Worm (Caenorhabditis elegans): ENCODE measurements around the gene npr-18.
A peak's percentile ranks its signal among the peaks of the same experiment; 100 is the strongest.

The npr-18 gene

DNA sequence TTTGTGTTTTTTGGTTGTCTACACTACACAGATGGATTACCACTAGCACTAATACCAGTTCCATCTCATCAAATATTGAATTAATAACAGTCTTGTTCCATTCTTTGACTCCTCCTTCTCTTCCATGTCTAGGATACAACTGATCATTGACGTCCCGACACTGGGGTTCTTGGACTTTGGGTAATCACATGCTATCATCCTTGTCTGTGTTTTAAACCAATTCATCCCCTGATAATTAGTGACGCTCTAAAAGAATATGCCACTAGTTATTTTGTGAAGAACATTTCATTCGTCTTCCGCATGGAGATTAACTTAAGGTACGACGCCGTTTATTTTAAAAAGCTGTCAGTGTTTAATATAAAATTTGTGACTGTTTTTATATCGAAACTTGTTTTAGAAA is at the start of gene npr-18:
npr-18 (plus strand) TSS at position 301 of the 400 bp plus-strand sequence.
- TF ChIP-seq W03F9.2 (tag; optimal IDR thresholded peaks at IDR 0.05) (no peak), dao-5 (tag; optimal IDR thresholded peaks at IDR 0.05) (no peak), him-1 (tag; optimal IDR thresholded peaks at IDR 0.05) (no peak)

DNA sequence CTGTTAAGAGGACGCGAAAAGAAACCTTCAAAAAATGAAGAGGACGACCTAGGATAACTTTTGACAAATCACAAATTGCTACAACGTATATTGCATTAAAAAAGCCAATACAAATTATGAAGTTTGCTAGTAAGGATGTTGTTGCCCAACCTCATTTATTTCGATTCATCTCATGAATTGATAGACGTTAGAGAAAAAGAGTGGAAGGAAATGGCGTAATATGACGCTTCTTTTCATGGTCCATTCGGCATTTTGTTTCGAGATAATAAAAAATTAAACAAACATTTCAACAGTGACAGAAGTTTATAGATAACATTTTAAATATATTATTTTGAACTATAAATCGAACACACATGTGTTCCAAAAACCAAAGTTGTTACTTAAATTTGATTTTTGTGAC is 49.6 kb upstream of the npr-18 start:
- TF ChIP-seq him-1 (tag; optimal IDR thresholded peaks at IDR 0.05) (no peak), dao-5 (tag; optimal IDR thresholded peaks at IDR 0.05) (no peak), W03F9.2 (tag; optimal IDR thresholded peaks at IDR 0.05) (no peak)

DNA sequence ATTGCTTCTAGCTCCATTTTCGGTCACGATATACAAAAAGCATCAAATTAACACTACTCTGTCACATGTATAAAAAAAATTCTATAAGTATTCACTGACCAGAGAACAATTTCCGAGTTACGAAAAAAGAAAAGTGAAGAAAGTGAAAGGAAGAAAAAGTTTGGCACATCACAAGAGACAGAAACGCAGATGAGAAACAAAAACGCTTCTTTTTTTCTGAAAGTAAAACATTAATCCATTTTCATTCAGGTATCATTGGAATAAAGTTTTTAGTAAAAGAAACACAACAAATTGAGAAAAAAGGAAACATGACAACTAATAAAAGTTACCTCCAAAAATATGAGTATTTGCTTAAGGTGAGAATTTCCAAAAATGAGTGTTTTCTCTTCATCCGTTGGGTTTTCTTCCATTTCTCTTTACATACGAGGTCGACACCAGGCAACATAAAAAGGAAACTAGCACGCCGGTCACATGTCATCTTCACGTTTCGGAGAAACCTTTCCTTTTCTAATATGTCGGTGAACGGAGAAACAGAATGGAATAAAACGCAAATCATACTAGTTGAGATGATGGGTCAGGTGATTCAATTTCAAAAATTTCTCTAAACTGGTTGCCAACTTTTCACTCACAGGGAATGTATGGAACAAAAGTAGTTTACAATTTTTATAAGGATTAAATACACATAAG is 47.6 kb upstream of the npr-18 start:
- TF ChIP-seq W03F9.2 (tag; optimal IDR thresholded peaks at IDR 0.05) (no peak), him-1 (tag; optimal IDR thresholded peaks at IDR 0.05) (no peak), dao-5 (tag; optimal IDR thresholded peaks at IDR 0.05) (no peak)

DNA sequence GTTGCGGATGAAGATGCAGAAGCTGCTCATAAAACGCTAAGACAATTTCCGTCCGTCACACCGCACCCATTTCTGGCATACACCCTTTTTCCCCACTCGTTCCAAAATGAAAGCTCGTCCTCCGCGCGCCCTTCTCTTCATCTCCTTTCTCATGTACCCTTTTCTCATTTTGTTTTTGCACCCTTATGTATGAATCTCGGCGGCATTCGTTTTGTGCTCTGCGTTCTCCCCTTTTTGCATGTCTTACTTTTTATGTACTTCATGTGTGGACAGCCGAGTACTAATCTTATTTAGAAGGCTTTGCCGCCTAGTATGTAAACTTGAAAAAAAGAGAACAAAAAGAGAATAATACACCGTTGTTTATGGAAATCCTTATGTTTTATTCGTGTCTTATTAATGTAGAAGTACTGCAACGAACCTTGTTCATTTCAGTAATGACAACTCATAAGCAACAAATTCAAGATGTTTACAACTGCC is 42.4 kb upstream of the npr-18 start, which contains the start of gene F34H10.4:
F34H10.4 (plus strand) TSS at position 427 of the 477 bp plus-strand sequence.
- no peak for TF ChIP-seq him-1 (tag; optimal IDR thresholded peaks at IDR 0.05)
- no peak for TF ChIP-seq dao-5 (tag; optimal IDR thresholded peaks at IDR 0.05)
- TF ChIP-seq W03F9.2 (tag; optimal IDR thresholded peaks at IDR 0.05), result no peak

DNA sequence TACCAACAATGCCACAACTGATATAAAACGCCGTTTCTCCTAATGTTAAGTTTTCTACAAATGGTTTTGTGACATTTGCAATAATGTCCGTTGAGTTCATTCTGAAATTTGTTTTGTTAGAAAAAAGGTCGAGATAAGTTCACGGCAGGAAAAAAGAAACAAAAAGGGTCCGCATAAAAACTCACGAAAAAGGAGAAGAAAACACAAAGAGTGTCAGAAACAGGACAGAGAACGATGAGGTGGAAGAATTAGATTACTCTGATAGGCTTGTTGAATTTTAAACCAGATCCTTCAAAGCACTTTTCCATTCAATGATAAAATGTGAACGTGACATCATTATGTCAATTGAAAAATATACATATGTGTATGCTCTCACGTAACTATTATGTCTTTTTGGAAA is 37.5 kb upstream of the npr-18 start, which contains the start of gene aex-2:
aex-2 (minus strand) TSS at position 101 of the 400 bp plus-strand sequence.
- TF ChIP-seq dao-5 (tag; optimal IDR thresholded peaks at IDR 0.05) (no peak), W03F9.2 (tag; optimal IDR thresholded peaks at IDR 0.05) (no peak), him-1 (tag; optimal IDR thresholded peaks at IDR 0.05) (no peak)

DNA sequence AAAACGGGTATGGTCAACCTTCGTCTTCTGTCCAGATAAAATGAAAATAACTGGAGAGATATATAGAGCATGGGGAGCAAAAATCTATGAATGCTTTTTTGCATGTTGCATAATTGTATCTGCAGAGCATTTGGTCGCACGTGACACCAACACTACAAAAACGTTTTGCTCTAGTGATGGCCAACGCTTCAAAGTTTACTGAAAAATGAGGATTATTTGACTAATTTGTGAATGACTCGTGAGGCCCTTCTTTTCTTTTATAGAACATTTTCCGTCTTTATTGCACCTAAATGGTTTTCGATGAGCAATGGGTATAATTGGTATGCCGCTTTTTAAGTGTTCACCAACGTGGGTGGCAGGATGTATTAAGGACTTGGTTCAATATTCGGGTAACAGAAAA is 37.1 kb upstream of the npr-18 start:
- TF ChIP-seq him-1 (tag; optimal IDR thresholded peaks at IDR 0.05), result no peak
- no peak for TF ChIP-seq dao-5 (tag; optimal IDR thresholded peaks at IDR 0.05)
- no peak for TF ChIP-seq W03F9.2 (tag; optimal IDR thresholded peaks at IDR 0.05)

DNA sequence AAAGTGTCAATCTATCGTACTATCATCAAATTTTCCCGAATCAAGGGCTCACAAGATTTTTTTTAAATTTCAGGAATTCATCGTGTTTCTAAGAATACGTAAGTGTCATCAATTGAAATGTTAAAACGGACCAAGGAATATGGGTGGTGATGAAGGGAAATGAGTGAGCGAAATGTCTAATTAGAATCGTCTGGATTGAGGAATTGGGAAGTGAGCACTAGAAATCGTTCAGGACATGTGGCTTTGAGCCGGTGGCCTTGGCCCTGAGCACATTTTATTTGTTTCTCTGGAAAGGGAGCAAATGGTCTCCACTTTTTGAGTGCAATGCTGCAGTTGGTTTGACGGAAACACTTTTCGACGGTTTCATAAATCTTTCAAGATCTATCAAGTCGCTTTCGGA is 36.3 kb upstream of the npr-18 start:
- TF ChIP-seq W03F9.2 (tag; optimal IDR thresholded peaks at IDR 0.05) (no peak), dao-5 (tag; optimal IDR thresholded peaks at IDR 0.05) (no peak)

DNA sequence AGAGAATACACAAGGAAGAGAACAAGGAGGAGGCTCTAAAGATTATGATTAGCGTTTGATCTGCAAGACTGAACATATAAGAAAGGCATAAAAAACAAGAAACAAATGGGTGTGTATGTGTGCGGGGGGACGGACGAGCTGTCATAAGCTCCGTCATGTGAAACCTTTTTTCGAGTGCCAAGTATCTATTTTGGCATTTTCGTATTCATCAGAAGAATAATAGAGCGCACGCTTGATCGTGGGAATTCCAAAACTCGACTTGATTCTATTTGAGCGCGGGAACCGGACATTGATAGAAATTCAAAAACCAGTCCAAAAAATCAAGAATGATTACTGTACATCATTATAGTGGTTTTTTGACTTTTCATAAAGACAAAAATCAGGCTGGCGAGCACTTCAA is 33.8 kb upstream of the npr-18 start:
- TF ChIP-seq him-1 (tag; optimal IDR thresholded peaks at IDR 0.05) (no peak), dao-5 (tag; optimal IDR thresholded peaks at IDR 0.05) (no peak)

DNA sequence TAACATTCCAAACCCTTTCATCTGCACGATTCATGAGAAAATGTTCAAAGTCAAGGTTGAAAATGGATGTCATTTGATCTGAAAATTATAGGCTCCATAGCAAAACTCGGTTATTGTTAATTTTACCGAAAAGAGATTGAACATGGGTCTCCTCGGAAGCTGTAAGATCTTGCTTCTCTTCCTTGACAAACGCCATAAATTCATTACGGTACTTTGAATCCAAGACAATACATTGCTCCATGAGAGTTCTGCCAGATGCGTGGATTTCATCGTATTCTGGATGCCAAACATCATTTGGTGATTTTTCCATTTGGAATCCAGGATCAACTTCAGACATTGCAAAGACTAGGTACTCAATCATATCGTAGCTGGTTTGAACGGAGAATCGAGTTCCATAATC is 24.6 kb upstream of the npr-18 start:
- TF ChIP-seq dao-5 (tag; optimal IDR thresholded peaks at IDR 0.05) (no peak), him-1 (tag; optimal IDR thresholded peaks at IDR 0.05) (no peak), W03F9.2 (tag; optimal IDR thresholded peaks at IDR 0.05) (no peak)

DNA sequence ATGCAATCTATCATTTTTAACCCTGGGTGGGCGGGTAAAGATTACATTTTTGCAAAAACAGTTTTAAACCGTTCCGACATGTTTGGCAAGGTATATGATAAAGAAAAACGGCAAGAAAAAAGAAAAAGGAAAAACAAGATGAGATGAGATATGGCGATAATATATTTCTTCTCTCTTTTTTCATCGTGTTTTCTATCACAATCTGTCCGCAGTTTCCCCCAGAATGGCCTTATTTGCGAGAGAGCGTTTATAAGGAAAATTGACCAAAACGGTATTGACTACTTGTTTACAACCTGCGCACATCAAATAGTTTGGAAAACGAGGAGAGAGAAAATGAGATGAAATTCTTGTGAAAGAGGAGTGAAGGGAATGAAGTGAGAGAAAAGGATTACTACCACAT is 23.2 kb upstream of the npr-18 start:
- TF ChIP-seq him-1 (tag; optimal IDR thresholded peaks at IDR 0.05) (no peak), W03F9.2 (tag; optimal IDR thresholded peaks at IDR 0.05) (no peak), dao-5 (tag; optimal IDR thresholded peaks at IDR 0.05) (no peak)

DNA sequence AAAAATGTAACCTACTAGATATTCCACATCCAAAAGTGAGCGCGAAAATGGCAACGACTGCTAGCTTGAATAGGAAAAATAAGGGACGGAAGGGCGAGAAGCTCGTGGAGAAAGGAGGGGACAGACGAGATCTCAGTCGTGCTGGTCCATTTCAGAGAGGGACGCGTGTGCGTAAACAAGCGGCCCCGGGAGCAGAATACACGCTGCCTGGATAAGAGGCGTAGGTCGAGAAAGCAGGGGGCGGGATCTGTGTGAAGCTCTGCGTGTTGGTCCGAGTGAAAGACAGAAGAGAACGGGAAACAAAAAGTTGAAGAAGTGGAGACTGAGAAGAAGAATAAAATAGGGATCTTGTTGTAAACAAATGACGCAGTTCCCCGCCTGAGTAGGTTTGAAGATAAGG is 22.0 kb upstream of the npr-18 start, which contains the start of gene T14B1.1:
T14B1.1 (minus strand) TSS at position 170 of the 400 bp plus-strand sequence.
- TF ChIP-seq W03F9.2 (tag; optimal IDR thresholded peaks at IDR 0.05) (no peak), him-1 (tag; optimal IDR thresholded peaks at IDR 0.05) (peak; percentile 18), dao-5 (tag; optimal IDR thresholded peaks at IDR 0.05) (no peak)

DNA sequence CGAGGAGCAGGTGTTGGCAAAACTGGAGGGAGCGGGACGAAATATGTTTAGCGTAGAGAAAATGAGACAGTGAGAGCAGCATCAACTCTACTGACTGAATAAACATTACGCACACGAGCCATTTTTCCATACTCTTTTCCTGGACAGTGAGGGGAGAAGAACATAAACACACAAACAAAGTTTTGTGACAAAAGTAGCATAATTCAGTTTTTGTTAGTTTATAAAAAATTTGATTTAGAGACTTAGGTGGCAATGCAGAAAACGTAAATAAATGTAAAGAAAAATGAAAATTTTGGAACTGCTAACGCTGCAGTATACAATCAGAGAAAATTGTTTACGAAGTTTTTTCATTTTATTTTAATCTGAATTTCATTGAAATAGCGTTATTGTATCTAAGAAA is 17.3 kb upstream of the npr-18 start:
- TF ChIP-seq him-1 (tag; optimal IDR thresholded peaks at IDR 0.05) (no peak), dao-5 (tag; optimal IDR thresholded peaks at IDR 0.05) (no peak), W03F9.2 (tag; optimal IDR thresholded peaks at IDR 0.05) (no peak)

DNA sequence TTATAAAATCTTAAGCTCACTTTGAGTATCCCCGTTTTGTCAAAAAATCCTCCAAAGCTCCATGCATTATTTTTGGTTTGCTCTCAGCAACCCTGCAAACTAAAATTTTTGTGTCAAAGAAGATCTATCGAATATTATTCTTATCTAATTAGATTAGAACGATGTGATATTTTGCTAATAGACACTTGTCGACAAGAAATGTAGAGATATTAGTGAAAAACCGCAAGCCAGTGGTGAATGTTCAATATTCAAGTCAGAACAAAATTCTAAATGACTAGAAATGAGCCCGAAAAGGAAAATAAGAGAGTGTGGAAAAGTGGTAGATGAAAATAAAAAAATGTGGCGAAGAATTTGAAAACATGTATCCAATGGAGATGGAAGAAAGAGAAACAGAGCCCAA is 15.7 kb upstream of the npr-18 start, which contains the start of gene C43C3.4:
C43C3.4 (minus strand) TSS at position 101 of the 400 bp plus-strand sequence.
- TF ChIP-seq W03F9.2 (tag; optimal IDR thresholded peaks at IDR 0.05), result no peak
- TF ChIP-seq him-1 (tag; optimal IDR thresholded peaks at IDR 0.05), result no peak
- no peak for TF ChIP-seq dao-5 (tag; optimal IDR thresholded peaks at IDR 0.05)

DNA sequence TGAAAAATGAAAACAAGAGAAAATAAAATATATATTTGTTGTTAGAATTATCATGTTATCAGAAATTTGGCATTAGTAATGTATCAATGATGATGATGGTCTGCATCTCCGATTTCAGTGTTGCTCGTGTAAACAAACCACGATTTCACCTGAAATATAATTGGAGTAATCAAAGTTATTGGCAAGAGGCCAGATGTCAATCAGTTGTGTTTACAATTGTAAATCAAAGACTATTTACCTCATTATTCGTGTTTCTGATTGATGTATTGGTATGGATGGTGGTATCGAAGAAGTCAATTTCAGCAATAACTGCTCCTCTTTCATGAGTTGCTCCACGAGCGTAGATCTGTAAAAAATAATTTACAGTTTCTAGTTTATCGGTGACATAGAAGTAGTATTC is 14.5 kb upstream of the npr-18 start:
- TF ChIP-seq W03F9.2 (tag; optimal IDR thresholded peaks at IDR 0.05) (peak; percentile 40), him-1 (tag; optimal IDR thresholded peaks at IDR 0.05) (no peak), dao-5 (tag; optimal IDR thresholded peaks at IDR 0.05) (no peak)
